Worm (Caenorhabditis elegans): Measurements from ENCODE around the gene T12G3.4.

DNA sequence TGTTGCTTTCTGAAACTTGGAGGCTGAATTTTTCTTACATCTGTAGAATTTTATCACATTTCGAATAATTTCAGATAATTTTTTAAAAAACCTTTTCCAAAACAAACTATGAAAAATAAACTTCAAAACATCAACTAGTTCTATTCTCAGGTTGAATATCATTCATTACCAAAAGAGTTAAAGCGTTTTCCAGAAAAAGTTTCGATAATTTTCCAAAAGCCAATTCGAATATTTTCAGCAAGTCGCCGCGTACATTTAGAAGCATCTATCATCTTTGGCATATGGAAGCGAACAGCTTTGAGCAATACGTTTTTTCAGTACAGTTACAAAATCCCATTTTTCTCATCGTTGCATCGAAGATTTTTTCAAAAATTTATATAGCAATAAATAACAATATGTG is 11.1 kb upstream of the T12G3.4 start:
- TF ChIP-seq him-1 (tag; optimal IDR thresholded peaks at IDR 0.05) (no peak), dao-5 (tag; optimal IDR thresholded peaks at IDR 0.05) (no peak)

Measured in whole organism, L4/young adult.